Fruit fly (Drosophila melanogaster): ENCODE data around the gene ncd.
A peak's percentile ranks its signal among the peaks of the same experiment; 100 is the strongest.

Gene ncd

dm6 chr3R:29847126-29847525 lies 40.2 kb upstream of the ncd start (continued):
- TF ChIP-seq abd-A (tag; optimal IDR thresholded peaks at IDR 0.05) (no peak), Chrac-16 (GFP tag; optimal IDR thresholded peaks at IDR 0.05) (no peak), CG10274 (GFP tag; optimal IDR thresholded peaks at IDR 0.05) (no peak), croc (GFP tag; conservative IDR thresholded peaks at IDR 0.05) (no peak), CG11456 (GFP tag; IDR thresholded peaks at IDR 0.05) (no peak), Blimp-1 (GFP tag; optimal IDR thresholded peaks at IDR 0.05) (no peak), CG13296 (GFP tag; optimal IDR thresholded peaks at IDR 0.05) (no peak), ssp (GFP tag; IDR thresholded peaks at IDR 0.05) (peak; percentile 26; the same call in 1 of the 2 replicates), CG9876 (GFP tag; optimal IDR thresholded peaks at IDR 0.05) (no peak), D19A (tag; optimal IDR thresholded peaks at IDR 0.05) (no peak), CG9437 (GFP tag; optimal IDR thresholded peaks at IDR 0.05) (no peak), gfzf (GFP tag; optimal IDR thresholded peaks at IDR 0.05) (no peak), CG8281 (tag; optimal IDR thresholded peaks at IDR 0.05) (no peak), slbo (GFP tag; IDR thresholded peaks at IDR 0.05) (no peak), Drgx (GFP tag; IDR thresholded peaks at IDR 0.05) (peak; percentile 88), CG3407 (GFP tag; optimal IDR thresholded peaks at IDR 0.05) (no peak), Hand (GFP tag; optimal IDR thresholded peaks at IDR 0.05) (no peak), stwl (tag; optimal IDR thresholded peaks at IDR 0.05) (no peak), CG6654 (GFP tag; optimal IDR thresholded peaks at IDR 0.05) (no peak), pzg (GFP tag; optimal IDR thresholded peaks at IDR 0.05) (no peak), Hey (tag; optimal IDR thresholded peaks at IDR 0.05) (no peak), CG7372 (GFP tag; IDR thresholded peaks at IDR 0.05) (no peak), CG15514 (GFP tag; optimal IDR thresholded peaks at IDR 0.05) (no peak), mirr (GFP tag; optimal IDR thresholded peaks at IDR 0.05) (no peak), Mrtf (GFP tag; IDR thresholded peaks at IDR 0.05) (0 out of 3 replicates have a peak, but pooled peaks have one; percentile 28), CG4854 (GFP tag; optimal IDR thresholded peaks at IDR 0.05) (no peak), CG14014 (GFP tag; IDR thresholded peaks at IDR 0.05) (no peak), Nf-YC (tag; optimal IDR thresholded peaks at IDR 0.05) (no peak), B-H1 (GFP tag; IDR thresholded peaks at IDR 0.05) (no peak), ap (GFP tag; IDR thresholded peaks at IDR 0.05) (0 out of 2 replicates have a peak, but pooled peaks have one; percentile 5), sob (GFP tag; IDR thresholded peaks at IDR 0.05) (no peak), Fer3 (tag; optimal IDR thresholded peaks at IDR 0.05) (no peak), CG9215 (GFP tag; IDR thresholded peaks at IDR 0.05) (no peak; the same call in 1 of the 2 replicates), Awh (GFP tag; IDR thresholded peaks at IDR 0.05) (peak; percentile 35; the same call in 1 of the 2 replicates), CG3163 (GFP tag; optimal IDR thresholded peaks at IDR 0.05) (no peak), CG17359 (tag; optimal IDR thresholded peaks at IDR 0.05) (no peak), Nf-YA (GFP tag; IDR thresholded peaks at IDR 0.05) (no peak), Optix (GFP tag; IDR thresholded peaks at IDR 0.05) (no peak; the same call in 2 of the 3 replicates), HLHmδ (GFP tag; optimal IDR thresholded peaks at IDR 0.05) (no peak), gro (GFP tag; optimal IDR thresholded peaks at IDR 0.05) (no peak), CG9932 (GFP tag; IDR thresholded peaks at IDR 0.05) (no peak), Rx (GFP tag; IDR thresholded peaks at IDR 0.05) (peak; percentile 26; the same call in 1 of the 2 replicates), CG18262 (tag; optimal IDR thresholded peaks at IDR 0.05) (no peak), NC2α (GFP tag; optimal IDR thresholded peaks at IDR 0.05) (no peak), E2f2 (GFP tag; IDR thresholded peaks at IDR 0.05) (no peak), CG12391 (tag; optimal IDR thresholded peaks at IDR 0.05) (peak; percentile 10)

All from whole organism, embryonic.